Fruit fly (Drosophila melanogaster): ENCODE results near the gene CG34015.

The CG34015 gene

DNA sequence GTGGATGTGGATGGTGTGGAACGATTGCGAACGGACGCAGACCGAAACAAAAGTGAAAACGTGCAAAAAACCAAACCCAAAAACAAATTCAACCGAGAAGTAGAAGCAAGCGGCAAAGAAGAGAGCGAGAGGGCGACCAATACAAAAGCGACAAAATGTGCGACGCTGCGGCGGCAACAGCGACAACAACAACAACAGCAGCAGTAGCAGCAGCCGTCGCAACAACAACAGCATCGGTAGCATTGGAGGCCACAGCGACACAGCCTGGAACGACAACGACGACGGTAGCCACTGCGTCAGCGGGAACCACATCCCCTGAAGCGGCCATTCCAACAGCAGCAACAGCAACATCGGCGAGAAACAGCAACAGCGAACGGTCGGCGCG is 25.0 kb downstream of the CG34015 start:
- TF ChIP-seq insv (optimal IDR thresholded peaks at IDR 0.05) (no peak), h (optimal IDR thresholded peaks at IDR 0.05) (no peak), Sin3A (optimal IDR thresholded peaks at IDR 0.05) (no peak), ttk (optimal IDR thresholded peaks at IDR 0.05) (no peak), psq (optimal IDR thresholded peaks at IDR 0.05) (no peak), Myc (optimal IDR thresholded peaks at IDR 0.05) (no peak)

DNA sequence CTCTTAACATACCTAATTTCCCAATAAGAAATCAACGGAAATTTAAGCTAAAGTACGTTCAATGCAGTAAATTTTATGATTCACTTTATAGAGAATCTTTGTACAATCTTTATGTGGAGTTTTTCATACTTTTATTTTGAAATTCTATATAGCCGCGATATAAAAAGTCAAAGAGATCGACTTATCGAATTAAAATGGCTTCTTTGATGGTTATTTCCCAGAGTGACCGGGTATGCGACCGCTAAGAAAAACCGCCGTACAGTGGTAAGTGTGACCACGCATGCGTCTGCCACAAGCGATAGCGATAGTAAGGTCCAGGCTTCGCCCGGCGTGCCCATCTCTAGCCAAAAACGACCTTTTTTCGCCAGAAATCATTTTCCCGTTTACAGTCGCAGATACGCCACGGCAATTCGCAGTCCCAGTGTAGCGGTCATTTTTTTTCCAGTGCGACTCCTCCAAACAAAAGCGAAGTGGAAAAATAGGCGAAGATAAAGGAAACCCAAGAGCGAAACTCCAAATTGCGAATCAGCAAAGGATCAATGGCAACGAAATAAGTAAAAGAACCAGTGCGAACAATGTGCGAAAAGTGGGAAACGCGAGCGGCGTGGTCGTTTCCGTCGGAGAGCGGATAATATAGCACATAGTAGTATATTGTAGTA is 25.5 kb downstream of the CG34015 start, which contains the start of gene hang:
Gene hang, plus strand, starts transcription at position 366 of the 659 bp plus-strand sequence.
- TF ChIP-seq Sin3A (optimal IDR thresholded peaks at IDR 0.05) (no peak), Myc (optimal IDR thresholded peaks at IDR 0.05) (no peak), ttk (optimal IDR thresholded peaks at IDR 0.05) (no peak), h (optimal IDR thresholded peaks at IDR 0.05) (no peak), insv (optimal IDR thresholded peaks at IDR 0.05) (no peak), psq (optimal IDR thresholded peaks at IDR 0.05) (no peak)

DNA sequence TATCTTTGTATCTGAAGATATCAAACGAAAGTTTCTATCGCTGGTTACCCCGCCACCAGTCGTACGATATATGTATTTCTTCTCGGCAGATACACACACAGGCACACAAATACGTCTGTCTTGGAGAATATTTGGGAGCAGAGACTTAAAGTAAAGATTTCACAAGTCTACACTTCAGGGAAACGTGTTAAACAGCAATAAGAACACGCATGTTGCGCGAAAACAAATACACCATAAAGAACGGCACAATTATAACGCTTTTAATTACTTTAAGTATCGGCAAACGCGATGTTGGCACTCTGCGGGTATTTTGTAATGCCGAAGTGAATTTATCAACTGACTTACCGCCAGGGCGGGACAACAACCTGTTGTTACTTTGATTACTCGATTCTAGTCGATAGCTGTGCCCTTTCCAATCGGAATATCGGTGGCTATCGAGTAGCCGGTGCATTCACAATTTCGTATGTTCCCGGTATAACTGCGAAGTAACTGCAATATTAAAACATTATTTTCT is 26.1 kb downstream of the CG34015 start, which contains the start of gene AnxB11:
Gene AnxB11, minus strand, starts transcription at position 367 of the 514 bp plus-strand sequence.
- TF ChIP-seq h (optimal IDR thresholded peaks at IDR 0.05) (no peak), insv (optimal IDR thresholded peaks at IDR 0.05) (no peak), ttk (optimal IDR thresholded peaks at IDR 0.05) (no peak), Sin3A (optimal IDR thresholded peaks at IDR 0.05) (no peak), psq (optimal IDR thresholded peaks at IDR 0.05) (no peak), Myc (optimal IDR thresholded peaks at IDR 0.05) (no peak)

DNA sequence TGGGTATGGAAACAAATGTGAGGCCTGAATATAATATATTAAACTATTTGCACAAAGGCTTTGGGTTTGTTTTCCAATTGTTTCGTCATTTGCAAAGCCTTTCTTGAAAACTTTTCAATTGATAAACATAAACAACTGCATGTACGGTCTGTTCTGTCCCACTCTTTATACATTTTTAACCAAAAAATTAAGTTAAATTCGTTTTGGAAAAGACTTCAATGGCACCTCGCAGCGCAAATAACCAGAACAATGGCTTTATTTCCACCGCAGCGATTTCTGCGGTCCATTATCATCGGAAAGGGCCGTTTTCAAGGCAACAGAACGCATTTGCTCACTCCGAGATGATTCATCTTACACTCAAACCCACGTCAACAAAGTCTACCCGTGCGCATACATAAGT is 27.2 kb downstream of the CG34015 start:
- no peak for TF ChIP-seq Myc (optimal IDR thresholded peaks at IDR 0.05)
- TF ChIP-seq ttk (optimal IDR thresholded peaks at IDR 0.05) = no peak

DNA sequence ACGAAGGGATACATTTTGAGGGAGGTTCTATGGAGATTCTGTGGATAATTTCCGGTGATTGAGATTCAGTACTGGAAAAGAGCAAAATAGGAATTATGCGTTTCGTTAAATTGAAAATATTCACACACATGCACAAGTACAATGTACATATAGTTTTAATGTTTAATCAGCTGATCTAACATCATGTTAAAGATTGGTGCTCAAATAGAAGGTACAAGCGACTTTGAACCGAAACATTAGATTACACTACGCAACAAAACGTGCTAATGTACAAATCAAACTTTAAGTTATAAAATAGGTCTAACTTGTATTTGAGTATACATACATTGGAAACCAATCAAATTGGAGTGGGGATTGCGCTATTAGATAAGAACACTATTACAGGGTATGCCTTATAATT is 28.1 kb downstream of the CG34015 start:
- TF ChIP-seq ttk (optimal IDR thresholded peaks at IDR 0.05) (no peak), Myc (optimal IDR thresholded peaks at IDR 0.05) (no peak), insv (optimal IDR thresholded peaks at IDR 0.05) (no peak), psq (optimal IDR thresholded peaks at IDR 0.05) (no peak), Sin3A (optimal IDR thresholded peaks at IDR 0.05) (no peak), h (optimal IDR thresholded peaks at IDR 0.05) (no peak)

DNA sequence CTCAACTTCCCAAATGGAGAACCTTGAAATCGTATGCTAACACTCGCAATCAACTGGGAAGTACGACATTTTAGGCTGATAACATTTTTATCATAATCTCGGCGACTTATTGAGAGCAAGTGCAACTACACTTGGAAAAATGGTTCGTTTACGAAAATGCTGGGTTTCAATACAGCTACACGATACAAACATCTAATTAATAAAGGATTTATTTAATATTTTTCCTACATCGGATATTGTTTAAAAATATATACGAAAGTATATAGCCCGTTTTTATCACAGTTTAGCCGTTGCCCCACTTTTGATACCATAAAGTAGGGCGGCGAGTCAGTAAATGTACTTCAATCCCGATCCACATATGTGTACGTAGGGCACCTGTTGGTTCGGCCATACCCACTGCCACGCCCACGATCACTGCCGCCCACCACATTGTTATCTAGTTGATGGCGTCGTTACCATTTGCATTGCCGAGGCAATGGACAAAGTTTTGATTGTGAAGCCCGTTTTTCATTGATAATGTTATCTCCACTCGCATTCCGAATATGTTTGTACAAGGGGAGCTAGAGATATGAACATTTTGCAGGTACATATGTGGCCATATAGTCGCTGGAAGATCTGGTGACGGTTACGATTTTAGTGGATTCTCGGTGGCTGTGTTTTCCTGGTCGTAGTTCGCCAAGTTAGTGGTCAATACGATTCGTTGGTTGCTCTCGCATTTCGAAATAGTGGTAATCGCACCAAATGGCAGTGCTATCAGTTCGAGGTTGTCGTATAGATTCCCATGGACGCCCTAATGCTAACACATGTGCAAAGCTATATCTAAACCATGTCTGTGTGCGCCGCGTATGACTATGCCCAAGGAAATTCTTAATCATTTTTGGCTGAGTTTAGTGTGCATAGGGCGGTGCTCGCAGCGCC is 33.4 kb downstream of the CG34015 start, which contains the start of gene Traf-like:
Gene Traf-like, plus strand, starts transcription at position 596 of the 918 bp plus-strand sequence.
- TF ChIP-seq Sin3A (optimal IDR thresholded peaks at IDR 0.05) (no peak), insv (optimal IDR thresholded peaks at IDR 0.05) (no peak), h (optimal IDR thresholded peaks at IDR 0.05) (no peak), psq (optimal IDR thresholded peaks at IDR 0.05) (no peak), Myc (optimal IDR thresholded peaks at IDR 0.05) (no peak), ttk (optimal IDR thresholded peaks at IDR 0.05) (no peak)

DNA sequence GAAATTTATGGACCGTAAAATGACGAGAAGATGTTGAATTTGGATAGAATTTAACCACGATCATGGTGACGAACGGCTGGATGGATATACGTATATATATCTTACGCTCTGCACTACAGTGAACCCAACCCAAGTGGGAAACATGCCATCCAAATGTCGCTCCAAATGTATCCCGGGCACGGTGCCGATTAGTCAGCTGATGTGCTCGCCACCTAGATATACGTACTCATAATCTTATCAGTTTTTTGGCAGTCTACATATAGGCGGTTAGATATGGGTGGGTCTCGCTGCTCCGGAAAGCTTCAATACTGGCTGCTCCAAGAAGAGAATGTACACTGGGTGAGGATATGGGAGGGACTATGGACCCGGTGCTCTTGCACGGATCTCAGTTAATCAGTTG is 42.0 kb downstream of the CG34015 start:
- TF ChIP-seq Myc (optimal IDR thresholded peaks at IDR 0.05) (no peak), h (optimal IDR thresholded peaks at IDR 0.05) (no peak), insv (optimal IDR thresholded peaks at IDR 0.05) (no peak), Sin3A (optimal IDR thresholded peaks at IDR 0.05) (no peak), psq (optimal IDR thresholded peaks at IDR 0.05) (no peak)

DNA sequence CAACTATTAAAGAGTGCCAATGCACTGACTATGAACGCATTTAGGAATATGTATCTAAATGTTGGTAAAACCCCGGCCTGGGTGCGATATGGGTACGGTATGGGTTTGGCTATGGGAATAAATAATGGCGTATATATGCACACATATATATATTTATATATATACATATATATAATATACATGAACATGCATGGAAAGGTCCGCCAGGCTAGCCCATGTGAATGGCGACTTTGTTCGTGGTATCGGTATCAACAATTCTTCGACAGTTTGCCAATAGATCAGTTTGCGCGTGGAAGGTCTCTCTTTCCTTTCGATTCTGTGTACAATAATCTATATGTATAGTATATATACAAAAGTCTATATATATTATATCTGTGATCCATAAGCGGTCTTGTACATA is 42.9 kb downstream of the CG34015 start, which contains the start of gene CG4301:
Gene CG4301, plus strand, starts transcription at position 301 of the 400 bp plus-strand sequence.
- no peak for TF ChIP-seq psq (optimal IDR thresholded peaks at IDR 0.05)
- no peak for TF ChIP-seq insv (optimal IDR thresholded peaks at IDR 0.05)
- no peak for TF ChIP-seq ttk (optimal IDR thresholded peaks at IDR 0.05)
- no peak for TF ChIP-seq h (optimal IDR thresholded peaks at IDR 0.05)
- TF ChIP-seq Sin3A (optimal IDR thresholded peaks at IDR 0.05) = no peak
- TF ChIP-seq Myc (optimal IDR thresholded peaks at IDR 0.05) = no peak

DNA sequence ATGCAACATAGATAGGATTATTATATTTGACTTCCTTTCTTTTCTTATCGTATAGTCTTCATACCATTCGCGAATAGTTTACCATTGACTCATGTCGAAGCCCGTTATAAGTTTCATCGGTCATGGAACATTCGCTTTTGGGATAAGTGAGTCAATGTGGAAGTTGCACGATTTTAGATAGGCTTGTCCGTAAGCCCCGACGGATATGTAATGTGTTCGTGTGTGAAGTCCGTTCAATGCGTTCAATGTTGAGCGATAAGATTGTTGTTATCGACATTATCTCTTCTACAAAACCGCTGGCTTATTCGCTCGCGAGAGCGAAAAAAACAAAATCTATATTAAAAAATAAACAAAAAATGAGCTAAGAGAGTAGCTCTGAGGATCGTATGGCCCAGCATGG is 43.3 kb downstream of the CG34015 start, which contains the start of gene CG9981:
Gene CG9981, minus strand, starts transcription at position 320 of the 400 bp plus-strand sequence.
- TF ChIP-seq psq (optimal IDR thresholded peaks at IDR 0.05) (no peak), Myc (optimal IDR thresholded peaks at IDR 0.05) (no peak), ttk (optimal IDR thresholded peaks at IDR 0.05) (no peak), Sin3A (optimal IDR thresholded peaks at IDR 0.05) (no peak), insv (optimal IDR thresholded peaks at IDR 0.05) (no peak), h (optimal IDR thresholded peaks at IDR 0.05) (no peak)

DNA sequence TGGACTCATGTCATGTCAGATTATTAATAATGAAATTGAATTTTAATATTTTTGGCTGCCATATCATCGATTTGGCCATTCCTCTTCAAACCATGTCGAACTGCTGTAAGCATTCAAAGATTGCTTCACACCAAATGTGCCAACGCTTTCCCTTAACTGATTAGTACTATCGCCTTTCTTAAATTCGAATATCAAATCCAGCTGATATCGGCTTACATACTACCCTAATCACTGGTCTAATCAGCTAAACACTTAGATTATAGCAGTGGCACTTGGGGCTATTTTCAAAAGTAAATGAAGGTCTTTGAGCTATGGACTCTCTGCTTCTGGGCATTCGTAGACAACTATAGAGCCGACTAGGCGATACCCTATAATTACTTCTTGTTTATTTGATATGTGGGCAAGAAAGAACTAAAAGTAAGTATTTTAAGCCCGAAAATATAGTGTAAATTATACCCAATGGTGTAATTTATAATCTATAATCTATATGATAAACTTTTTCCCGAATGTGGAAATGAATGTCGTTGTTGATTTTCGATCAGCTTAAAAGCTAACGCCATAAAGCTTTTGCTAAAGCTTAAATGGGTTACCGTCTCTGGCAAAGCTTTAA is 44.2 kb downstream of the CG34015 start:
- no peak for TF ChIP-seq psq (optimal IDR thresholded peaks at IDR 0.05)
- TF ChIP-seq insv (optimal IDR thresholded peaks at IDR 0.05) = no peak
- TF ChIP-seq Sin3A (optimal IDR thresholded peaks at IDR 0.05) = no peak
- no peak for TF ChIP-seq Myc (optimal IDR thresholded peaks at IDR 0.05)
- TF ChIP-seq ttk (optimal IDR thresholded peaks at IDR 0.05) = no peak
- TF ChIP-seq h (optimal IDR thresholded peaks at IDR 0.05) = no peak

Data from Kc167 (cell line).